Fruit fly (Drosophila melanogaster) whole organism, pupa: ENCODE measurements around the gene Adk1.
A peak's percentile ranks its signal among the peaks of the same experiment; 100 is the strongest.

Experiments used
- CG10348 ChIP-seq: fragments of 200-800 bp; sonication (Bioruptor generic); IDR thresholded peaks from 2 replicates; pipeline ENCODE4 v1.3.6; 2022; ENCODE audit warnings: missing biosample characterization, missing genetic modification characterization
- CG12605 ChIP-seq: fragments of 200-800 bp; sonication (Bioruptor generic); IDR thresholded peaks from 2 replicates; pipeline ENCODE4 v1.3.6; 2022; ENCODE audit warnings: missing biosample characterization, missing genetic modification characterization
- CG13204 ChIP-seq: fragments of 200-800 bp; sonication (Bioruptor generic); optimal IDR thresholded peaks from 2 replicates; lab custom pipeline; 2018; ENCODE audit warnings: missing biosample characterization, mild to moderate bottlenecking, missing genetic modification characterization, moderate library complexity
- CG14655 ChIP-seq: fragments of 200-800 bp; sonication (Bioruptor generic); optimal IDR thresholded peaks from 3 replicates; lab custom pipeline; 2017; ENCODE audit warnings: mild to moderate bottlenecking, missing biosample characterization, missing genetic modification reagents, missing genetic modification characterization
- CG15710 ChIP-seq: fragments of 200-800 bp; sonication (Bioruptor generic); optimal IDR thresholded peaks from 2 replicates; lab custom pipeline; 2018; ENCODE audit warnings: missing biosample characterization, mild to moderate bottlenecking, missing genetic modification characterization, moderate library complexity
- CG17806 ChIP-seq: fragments of 200-800 bp; sonication (Bioruptor generic); optimal IDR thresholded peaks from 2 replicates; lab custom pipeline; 2018; ENCODE audit warnings: missing biosample characterization, mild to moderate bottlenecking, missing genetic modification characterization, moderate library complexity
- CG32121 ChIP-seq: fragments of 200-800 bp; sonication (Bioruptor generic); IDR thresholded peaks from 2 replicates; pipeline ENCODE4 v1.3.6; 2022; ENCODE audit warnings: missing biosample characterization, missing genetic modification characterization
- CG34367 ChIP-seq: fragments of 200-800 bp; sonication (Bioruptor generic); optimal IDR thresholded peaks from 2 replicates; lab custom pipeline; 2018; ENCODE audit warnings: missing biosample characterization, mild to moderate bottlenecking, missing genetic modification characterization
- CG4496 ChIP-seq: fragments of 200-800 bp; sonication (Bioruptor generic); IDR thresholded peaks from 3 replicates; pipeline ENCODE4 v1.3.6; 2022; ENCODE audit warnings: missing biosample characterization, missing genetic modification characterization
- CG8159 ChIP-seq: fragments of 200-800 bp; sonication (Bioruptor generic); optimal IDR thresholded peaks from 3 replicates; lab custom pipeline; 2018; ENCODE audit warnings: missing biosample characterization, mild to moderate bottlenecking, missing genetic modification characterization, moderate library complexity
- CG8301 ChIP-seq: fragments of 200-800 bp; sonication (Bioruptor generic); optimal IDR thresholded peaks from 2 replicates; lab custom pipeline; 2018; ENCODE audit warnings: missing biosample characterization, mild to moderate bottlenecking, missing genetic modification characterization
- CG9948 ChIP-seq: fragments of 200-800 bp; sonication (Bioruptor generic); optimal IDR thresholded peaks from 2 replicates; lab custom pipeline; 2018; ENCODE audit warnings: missing biosample characterization, mild to moderate bottlenecking, missing genetic modification characterization, moderate library complexity
- D1 ChIP-seq: fragments of 200-800 bp; sonication (Bioruptor generic); optimal IDR thresholded peaks from 2 replicates; lab custom pipeline; 2018; ENCODE audit warnings: missing biosample characterization, mild to moderate bottlenecking, missing genetic modification characterization, moderate library complexity
- EcR ChIP-seq: fragments of 200-800 bp; sonication (Bioruptor generic); optimal IDR thresholded peaks from 3 replicates; lab custom pipeline; 2019; ENCODE audit warnings: missing biosample characterization, missing genetic modification characterization, mild to moderate bottlenecking, moderate library complexity, missing genetic modification reagents
- Ets98B ChIP-seq: fragments of 200-800 bp; sonication (Bioruptor generic); IDR thresholded peaks from 2 replicates; pipeline ENCODE4 v1.3.6; 2022; ENCODE audit warnings: missing biosample characterization, missing genetic modification characterization
- Pif1A ChIP-seq: fragments of 200-800 bp; sonication (Bioruptor generic); optimal IDR thresholded peaks from 3 replicates; lab custom pipeline; 2016; ENCODE audit warnings: missing biosample characterization, missing genetic modification characterization
- Pif1B ChIP-seq: fragments of 200-800 bp; sonication (Bioruptor generic); optimal IDR thresholded peaks from 3 replicates; lab custom pipeline; 2016; ENCODE audit warnings: missing biosample characterization, missing genetic modification characterization
- Snoo ChIP-seq: fragments of 200-800 bp; sonication (Bioruptor generic); optimal IDR thresholded peaks from 3 replicates; lab custom pipeline; 2017; ENCODE audit warnings: missing biosample characterization, mild to moderate bottlenecking, missing genetic modification characterization, inconsistent platforms
- fd96Ca ChIP-seq: fragments of 200-800 bp; sonication (Bioruptor generic); IDR thresholded peaks from 3 replicates; pipeline ENCODE4 v1.3.6; 2022; ENCODE audit warnings: missing biosample characterization, missing genetic modification characterization
- gl ChIP-seq: fragments of 200-800 bp; sonication (Bioruptor generic); optimal IDR thresholded peaks from 2 replicates; lab custom pipeline; 2018; ENCODE audit warnings: missing biosample characterization, mild to moderate bottlenecking, missing genetic modification characterization
- rn ChIP-seq: fragments of 200-800 bp; sonication (Bioruptor generic); IDR thresholded peaks from 2 replicates; pipeline ENCODE4 v1.3.6; 2022; ENCODE audit warnings: missing biosample characterization, missing genetic modification characterization

Gene Adk1

DNA sequence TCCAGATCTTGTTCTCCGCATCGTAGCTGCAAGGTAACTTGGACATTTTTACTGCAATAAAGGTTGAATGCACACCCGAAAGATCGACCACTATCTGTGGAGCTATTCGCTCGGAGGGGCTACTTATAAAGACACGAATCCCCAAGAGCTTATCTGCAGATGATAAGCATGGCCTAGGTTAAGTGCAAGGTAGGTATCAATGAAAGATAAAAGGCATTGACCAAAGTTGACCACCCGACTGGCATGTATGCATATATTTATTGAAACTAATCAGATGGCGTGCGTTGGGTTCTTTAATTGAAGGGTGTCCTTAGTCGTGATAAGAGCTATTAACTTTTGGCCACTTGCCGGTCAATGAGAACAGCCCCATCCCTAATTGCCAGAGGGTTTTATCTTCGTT is 12.5 kb downstream of the Adk1 start, which contains the start of gene CG4830:
Gene CG4830 (minus strand): TSS at position 101 of the 400 bp plus-strand sequence.
- TF ChIP-seq CG17806 (tag; lab: Kevin White, UChicago): no peak
- TF ChIP-seq CG34367 (tag; lab: Kevin White, UChicago): no peak
- TF ChIP-seq CG4496 (GFP tag; lab: Robert Waterston, UW): no peak
- TF ChIP-seq CG12605 (GFP tag; lab: Robert Waterston, UW): no peak
- TF ChIP-seq EcR (GFP tag; lab: Kevin White, UChicago): no peak
- TF ChIP-seq rn: no peak
- TF ChIP-seq CG10348 (GFP tag; lab: Robert Waterston, UW): no peak
- TF ChIP-seq CG9948 (tag; lab: Kevin White, UChicago): no peak
- no peak for TF ChIP-seq Pif1A (GFP tag; lab: Kevin White, UChicago)
- TF ChIP-seq CG15710 (tag; lab: Kevin White, UChicago): no peak
- no peak for TF ChIP-seq Pif1B (GFP tag; lab: Kevin White, UChicago)
- no peak for TF ChIP-seq CG8159 (tag; lab: Kevin White, UChicago)
- no peak for TF ChIP-seq fd96Ca (GFP tag; lab: Robert Waterston, UW)
- TF ChIP-seq CG32121: no peak
- TF ChIP-seq CG8301 (tag; lab: Kevin White, UChicago): no peak

DNA sequence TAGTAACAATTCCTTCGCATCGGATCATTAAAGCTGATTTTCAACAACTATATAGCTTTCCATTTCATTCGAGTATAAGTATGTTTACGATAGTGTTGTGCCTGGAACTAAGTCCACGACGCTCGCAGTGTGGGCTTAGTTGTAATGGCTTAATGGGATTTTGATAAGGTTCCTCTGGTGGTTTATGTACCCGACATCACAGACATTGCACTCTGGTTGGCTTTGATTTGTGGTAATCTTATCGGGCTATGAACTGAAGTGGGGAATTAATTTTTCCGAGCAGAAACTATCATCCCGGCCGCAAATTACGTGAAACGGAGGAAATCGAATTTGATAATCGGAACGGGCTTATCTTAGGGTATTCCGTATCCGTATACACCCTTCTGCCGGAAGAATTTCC is 13.8 kb downstream of the Adk1 start:
- TF ChIP-seq CG12605 (GFP tag; lab: Robert Waterston, UW): no peak
- TF ChIP-seq Ets98B (GFP tag; lab: Robert Waterston, UW): no peak
- TF ChIP-seq CG13204 (GFP tag; lab: Kevin White, UChicago): no peak

DNA sequence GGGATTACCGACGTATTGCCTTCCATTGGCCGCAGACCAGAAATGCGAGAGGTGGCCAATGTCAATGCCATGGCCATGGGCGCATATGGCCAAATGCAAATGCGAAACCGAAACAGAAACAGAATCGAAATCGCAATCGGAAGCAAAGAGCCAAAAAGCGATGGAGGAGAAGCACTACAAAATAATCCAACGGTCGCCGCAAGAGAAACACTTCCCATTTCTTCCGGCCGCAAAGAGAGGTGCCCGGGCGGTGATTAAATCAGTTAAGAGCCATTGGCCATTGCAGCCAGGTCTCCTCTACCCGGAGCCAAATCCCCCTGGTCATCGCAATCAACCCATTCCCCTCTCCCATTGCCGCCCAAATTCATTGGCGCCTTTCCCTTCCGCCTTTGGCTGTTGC is 16.5 kb downstream of the Adk1 start, which contains the start of gene CG14742:
Gene CG14742 (plus strand): TSS at position 301 of the 400 bp plus-strand sequence.
- TF ChIP-seq CG32121: no peak
- TF ChIP-seq D1 (tag; lab: Kevin White, UChicago): no peak
- no peak for TF ChIP-seq CG8301 (tag; lab: Kevin White, UChicago)
- TF ChIP-seq CG14655 (GFP tag; lab: Kevin White, UChicago): no peak
- TF ChIP-seq CG9948 (tag; lab: Kevin White, UChicago): no peak
- TF ChIP-seq CG12605 (GFP tag; lab: Robert Waterston, UW): no peak
- no peak for TF ChIP-seq fd96Ca (GFP tag; lab: Robert Waterston, UW)

DNA sequence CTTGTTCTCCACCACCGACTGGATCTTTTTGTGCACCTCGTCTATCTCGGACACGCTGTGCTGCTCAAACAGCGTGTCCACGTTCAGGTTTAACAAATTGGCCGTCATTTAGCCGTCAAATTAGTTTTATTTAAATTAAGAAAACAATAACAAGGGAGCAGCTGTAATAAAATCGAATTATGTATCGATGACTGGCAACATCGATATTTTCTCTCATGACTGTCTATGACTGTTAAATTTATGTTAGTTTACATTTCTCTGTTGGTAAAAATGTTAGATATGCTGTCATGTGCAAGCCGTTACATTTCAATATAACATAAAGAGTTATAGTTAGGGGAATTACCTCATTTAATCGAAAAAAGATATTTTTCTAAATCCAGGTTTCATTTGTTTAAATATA is 21.8 kb downstream of the Adk1 start, which contains the start of gene Cog1:
Gene Cog1 (minus strand): TSS at position 190 of the 400 bp plus-strand sequence.
- no peak for TF ChIP-seq CG8301 (tag; lab: Kevin White, UChicago)
- no peak for TF ChIP-seq gl (tag; lab: Kevin White, UChicago)
- TF ChIP-seq rn: no peak
- TF ChIP-seq Pif1A (GFP tag; lab: Kevin White, UChicago): no peak
- TF ChIP-seq fd96Ca (GFP tag; lab: Robert Waterston, UW): no peak
- no peak for TF ChIP-seq CG14655 (GFP tag; lab: Kevin White, UChicago)

DNA sequence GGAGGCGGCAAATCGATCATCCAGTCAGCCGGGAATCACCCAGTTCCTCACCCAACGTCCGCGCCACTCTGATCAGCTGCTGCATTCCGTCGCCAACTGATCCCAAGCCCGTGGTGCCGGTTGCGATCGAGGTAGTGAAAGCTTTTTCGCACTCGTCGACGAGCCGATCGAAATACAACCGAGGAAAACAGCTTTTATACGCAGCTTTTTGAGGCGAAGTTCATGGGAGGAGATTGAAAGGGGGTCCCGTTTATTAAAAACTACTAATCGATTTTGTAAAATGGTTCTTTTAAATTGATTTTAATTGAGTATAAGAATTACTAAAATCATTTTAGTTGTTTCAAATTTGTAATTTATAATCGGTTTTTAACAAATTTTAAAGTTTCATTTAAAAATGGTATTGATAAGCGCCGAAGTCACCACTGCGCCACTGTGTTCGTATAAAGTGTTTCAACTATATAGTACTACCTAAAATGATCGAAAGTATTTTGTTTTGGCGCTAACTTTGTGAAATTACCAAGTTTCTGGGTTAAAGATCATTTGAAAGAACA is 23.7 kb downstream of the Adk1 start, which contains the start of gene CG4860:
Gene CG4860 (minus strand): TSS at position 99 of the 551 bp plus-strand sequence.
- TF ChIP-seq CG14655 (GFP tag; lab: Kevin White, UChicago) (peak; percentile 82), gl (tag; lab: Kevin White, UChicago) (peak; percentile 24), CG15710 (tag; lab: Kevin White, UChicago) (peak; percentile 74), CG13204 (GFP tag; lab: Kevin White, UChicago) (no peak), CG9948 (tag; lab: Kevin White, UChicago) (peak; percentile 75), Snoo (tag; lab: Kevin White, UChicago) (no peak), CG8159 (tag; lab: Kevin White, UChicago) (peak; percentile 80), Pif1B (GFP tag; lab: Kevin White, UChicago) (peak; percentile 80), CG34367 (tag; lab: Kevin White, UChicago) (peak; percentile 70), CG8301 (tag; lab: Kevin White, UChicago) (peak; percentile 83), EcR (GFP tag; lab: Kevin White, UChicago) (no peak), CG4496 (GFP tag; lab: Robert Waterston, UW) (peak; percentile 91), CG32121 (peak; percentile 94), CG10348 (GFP tag; lab: Robert Waterston, UW) (0 out of 2 replicates have a peak, but pooled peaks have one; percentile 48), CG17806 (tag; lab: Kevin White, UChicago) (peak; percentile 81), Ets98B (GFP tag; lab: Robert Waterston, UW) (peak; percentile 93), rn (peak; percentile 63), CG12605 (GFP tag; lab: Robert Waterston, UW) (peak; percentile 88), Pif1A (GFP tag; lab: Kevin White, UChicago) (peak; percentile 91), D1 (tag; lab: Kevin White, UChicago) (peak; percentile 19), fd96Ca (GFP tag; lab: Robert Waterston, UW) (peak; percentile 86)

DNA sequence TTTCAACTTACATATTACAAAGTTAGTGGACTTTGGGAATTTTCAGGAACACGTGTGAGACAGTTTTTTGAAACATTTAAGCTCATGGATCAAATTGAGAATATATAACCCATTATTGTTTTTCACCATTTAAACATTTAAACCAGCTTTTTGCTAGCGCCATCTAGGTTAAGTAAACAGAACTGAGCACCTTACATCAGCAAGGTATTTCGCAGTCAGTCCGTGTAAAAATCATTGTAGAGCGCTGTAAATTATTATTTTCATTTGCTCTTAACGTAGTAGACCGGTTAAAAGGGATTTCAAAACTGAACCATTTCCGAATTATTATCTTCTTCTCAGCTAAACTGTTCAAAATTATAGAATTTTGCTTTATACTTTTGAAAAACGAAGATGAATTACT is 24.4 kb downstream of the Adk1 start, which contains the start of gene Rsbp15:
Gene Rsbp15 (plus strand): TSS at position 295 of the 400 bp plus-strand sequence.
- TF ChIP-seq Ets98B (GFP tag; lab: Robert Waterston, UW) (no peak), Pif1B (GFP tag; lab: Kevin White, UChicago) (no peak), CG10348 (GFP tag; lab: Robert Waterston, UW) (no peak), Pif1A (GFP tag; lab: Kevin White, UChicago) (no peak), D1 (tag; lab: Kevin White, UChicago) (no peak), CG12605 (GFP tag; lab: Robert Waterston, UW) (no peak), Snoo (tag; lab: Kevin White, UChicago) (no peak), EcR (GFP tag; lab: Kevin White, UChicago) (no peak), CG8159 (tag; lab: Kevin White, UChicago) (no peak), gl (tag; lab: Kevin White, UChicago) (no peak), CG14655 (GFP tag; lab: Kevin White, UChicago) (no peak), fd96Ca (GFP tag; lab: Robert Waterston, UW) (no peak), CG17806 (tag; lab: Kevin White, UChicago) (no peak), rn (no peak), CG34367 (tag; lab: Kevin White, UChicago) (no peak), CG4496 (GFP tag; lab: Robert Waterston, UW) (no peak; the same call in 2 of the 3 replicates), CG9948 (tag; lab: Kevin White, UChicago) (no peak), CG8301 (tag; lab: Kevin White, UChicago) (no peak), CG15710 (tag; lab: Kevin White, UChicago) (no peak)
